Fruit fly (Drosophila melanogaster): ENCODE data around the gene Myc.
A peak's percentile ranks its signal among the peaks of the same experiment; 100 is the strongest.

Myc gene

DNA sequence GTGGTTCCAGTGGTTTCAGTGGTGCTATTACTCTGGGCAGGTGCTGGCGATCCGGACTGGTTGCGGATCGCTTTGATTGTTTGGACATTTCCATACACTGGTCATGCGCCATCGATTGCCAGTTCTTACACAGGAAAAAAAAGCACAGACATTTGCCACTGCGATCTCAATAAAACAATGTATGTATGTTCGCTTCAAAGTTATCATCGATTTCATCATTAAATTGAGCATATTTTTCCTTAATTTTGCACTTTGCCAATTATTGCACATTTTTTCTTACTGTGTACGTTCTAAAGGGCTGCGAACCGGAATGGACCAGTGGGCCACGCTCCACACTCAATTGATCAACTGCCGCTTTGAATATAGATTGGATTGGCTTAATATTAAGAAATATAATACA, 9.3 kb upstream of the Myc start (continued):
- TF ChIP-seq CG6791 (GFP tag; IDR thresholded peaks at IDR 0.05; ENCODE audit: partially characterized antibody) (no peak), H15 (GFP tag; IDR thresholded peaks at IDR 0.05) (0 out of 3 replicates have a peak, but pooled peaks have one; percentile 48), ems (GFP tag; optimal IDR thresholded peaks at IDR 0.05) (peak; percentile 70), exex (tag; optimal IDR thresholded peaks at IDR 0.05) (peak; percentile 29), CG6272 (GFP tag; IDR thresholded peaks at IDR 0.05) (no peak), caup (GFP tag; optimal IDR thresholded peaks at IDR 0.05; ENCODE audit: severe bottlenecking) (peak; percentile 81), CG6654 (GFP tag; optimal IDR thresholded peaks at IDR 0.05) (peak; percentile 25), CG15601 (tag; optimal IDR thresholded peaks at IDR 0.05) (no peak), Camta (GFP tag; optimal IDR thresholded peaks at IDR 0.05) (peak; percentile 32), CG9817 (tag; optimal IDR thresholded peaks at IDR 0.05) (peak; percentile 73), tgo (GFP tag; IDR thresholded peaks at IDR 0.05) (peak; percentile 65; the same call in 2 of the 3 replicates), CG1602 (GFP tag; optimal IDR thresholded peaks at IDR 0.05) (no peak), Side (GFP tag; optimal IDR thresholded peaks at IDR 0.05) (peak; percentile 53), CG4404 (GFP tag; IDR thresholded peaks at IDR 0.05) (peak; percentile 74), CG7786 (GFP tag; optimal IDR thresholded peaks at IDR 0.05) (peak; percentile 74), CG4707 (GFP tag; optimal IDR thresholded peaks at IDR 0.05) (no peak), CG6854 (GFP tag; optimal IDR thresholded peaks at IDR 0.05) (peak; percentile 56), Asciz (GFP tag; optimal IDR thresholded peaks at IDR 0.05) (no peak), eve (GFP tag; optimal IDR thresholded peaks at IDR 0.05) (no peak), D (optimal IDR thresholded peaks at IDR 0.05) (no peak), D (GFP tag; optimal IDR thresholded peaks at IDR 0.05) (no peak), CG10366 (GFP tag; IDR thresholded peaks at IDR 0.05) (peak; percentile 58), scrt (GFP tag; optimal IDR thresholded peaks at IDR 0.05) (peak; percentile 70), CG33557 (GFP tag; optimal IDR thresholded peaks at IDR 0.05) (no peak), gem (tag; optimal IDR thresholded peaks at IDR 0.05) (peak; percentile 77), jing (GFP tag; optimal IDR thresholded peaks at IDR 0.05) (no peak), bbx (GFP tag; IDR thresholded peaks at IDR 0.05; ENCODE audit: partially characterized antibody) (no peak), BtbVII (GFP tag; optimal IDR thresholded peaks at IDR 0.05) (peak; percentile 53), CTCF (GFP tag; optimal IDR thresholded peaks at IDR 0.05) (no peak), CG15073 (GFP tag; optimal IDR thresholded peaks at IDR 0.05) (no peak), CG18262 (tag; optimal IDR thresholded peaks at IDR 0.05) (peak; percentile 37), lov (optimal IDR thresholded peaks at IDR 0.05) (no peak), lov (GFP tag; IDR thresholded peaks at IDR 0.05) (0 out of 3 replicates have a peak, but pooled peaks have one; percentile 52), pfk (GFP tag; optimal IDR thresholded peaks at IDR 0.05) (no peak), chn (GFP tag; optimal IDR thresholded peaks at IDR 0.05) (peak; percentile 49), Tbp (GFP tag; optimal IDR thresholded peaks at IDR 0.05) (no peak), Aef1 (GFP tag; IDR thresholded peaks at IDR 0.05) (peak; percentile 60; the same call in 2 of the 3 replicates), esg (GFP tag; conservative IDR thresholded peaks at IDR 0.05) (0 out of 2 replicates have a peak, but pooled peaks have one; percentile 31), Chrac-16 (GFP tag; optimal IDR thresholded peaks at IDR 0.05) (peak; percentile 54), CG12942 (GFP tag; optimal IDR thresholded peaks at IDR 0.05) (peak; percentile 31), CG4424 (GFP tag; optimal IDR thresholded peaks at IDR 0.05) (peak; percentile 55), CG10959 (GFP tag; IDR thresholded peaks at IDR 0.05) (0 out of 2 replicates have a peak, but pooled peaks have one; percentile 31), dysf (GFP tag; IDR thresholded peaks at IDR 0.05) (peak; percentile 80; the same call in 2 of the 3 replicates), CG10267 (tag; optimal IDR thresholded peaks at IDR 0.05) (peak; percentile 37), gsb-n (tag; optimal IDR thresholded peaks at IDR 0.05) (peak; percentile 4), zfh1 (GFP tag; IDR thresholded peaks at IDR 0.05) (peak; percentile 53; the same call in 1 of the 3 replicates), sens-2 (GFP tag; IDR thresholded peaks at IDR 0.05) (no peak), unc-4 (GFP tag; IDR thresholded peaks at IDR 0.05; ENCODE audit: partially characterized antibody) (no peak), TFAM (GFP tag; optimal IDR thresholded peaks at IDR 0.05) (no peak), crol (GFP tag; IDR thresholded peaks at IDR 0.05) (peak; percentile 25; the same call in 1 of the 2 replicates), gcm (GFP tag; optimal IDR thresholded peaks at IDR 0.05) (no peak), HLH4C (GFP tag; IDR thresholded peaks at IDR 0.05; ENCODE audit: partially characterized antibody) (no peak)
